Worm (Caenorhabditis elegans) whole organism, mixed stage, embryonic: ENCODE measurements around the gene T16D1.1.

Source experiments
- M03D4.4 ChIP-seq: sonication (generic microtip); optimal IDR thresholded peaks from 2 replicates; lab custom pipeline; 2017; ENCODE audit warnings: mild to moderate bottlenecking, missing genetic modification characterization, missing compliant biosample characterization
- bed-3 ChIP-seq: fragments of 200-800 bp; sonication (Bioruptor generic); optimal IDR thresholded peaks from 3 replicates; lab custom pipeline; 2018; ENCODE audit warnings: mild to moderate bottlenecking, missing genetic modification characterization, moderate library complexity, missing compliant biosample characterization
- blmp-1 ChIP-seq: fragments of 150-350 bp; optimal IDR thresholded peaks from 2 replicates; lab custom pipeline; 2014; ENCODE audit warnings: missing biosample characterization, missing genetic modification characterization
- ceh-39 ChIP-seq: fragments of 150-350 bp; optimal IDR thresholded peaks from 2 replicates; lab custom pipeline; 2014; ENCODE audit warnings: missing biosample characterization, missing genetic modification characterization
- ceh-43 ChIP-seq: fragments of 200-800 bp; sonication (Bioruptor generic); optimal IDR thresholded peaks from 2 replicates; lab custom pipeline; 2018; ENCODE audit warnings: mild to moderate bottlenecking, missing genetic modification characterization, moderate library complexity, missing compliant biosample characterization
- ceh-83 ChIP-seq: fragments of 200-800 bp; sonication (Bioruptor generic); optimal IDR thresholded peaks from 2 replicates; lab custom pipeline; 2018; ENCODE audit warnings: mild to moderate bottlenecking, missing genetic modification characterization, missing compliant biosample characterization
- ces-1 ChIP-seq: fragments of 150-350 bp; optimal IDR thresholded peaks from 2 replicates; lab custom pipeline; 2014; ENCODE audit warnings: missing biosample characterization, missing genetic modification reagents, missing genetic modification characterization
- cnd-1 ChIP-seq: fragments of 200-800 bp; sonication (Bioruptor generic); optimal IDR thresholded peaks from 2 replicates; lab custom pipeline; 2018; ENCODE audit warnings: mild to moderate bottlenecking, missing genetic modification characterization, missing compliant biosample characterization
- drap-1 ChIP-seq: fragments of 200-800 bp; sonication (Bioruptor generic); optimal IDR thresholded peaks from 3 replicates; lab custom pipeline; 2018; ENCODE audit warnings: mild to moderate bottlenecking, missing genetic modification characterization, missing compliant biosample characterization
- elt-1 ChIP-seq: sonication (generic microtip); optimal IDR thresholded peaks from 2 replicates; lab custom pipeline; 2017; ENCODE audit warnings: missing genetic modification characterization, mild to moderate bottlenecking, missing compliant biosample characterization, antibody characterized with exemption, moderate library complexity, borderline replicate concordance; ENCODE audit not compliant: insufficient read depth
- elt-3 ChIP-seq: fragments of 150-350 bp; optimal IDR thresholded peaks from 2 replicates; lab custom pipeline; 2014; ENCODE audit warnings: missing biosample characterization, missing genetic modification characterization
- flh-1 ChIP-seq: fragments of 200-800 bp; sonication (Bioruptor generic); optimal IDR thresholded peaks from 2 replicates; lab custom pipeline; 2018; ENCODE audit warnings: mild to moderate bottlenecking, missing genetic modification characterization, moderate library complexity, missing compliant biosample characterization
- ham-2 ChIP-seq: fragments of 200-800 bp; sonication (Bioruptor generic); optimal IDR thresholded peaks from 2 replicates; lab custom pipeline; 2018; ENCODE audit warnings: mild to moderate bottlenecking, missing genetic modification characterization, missing compliant biosample characterization
- hlh-1 ChIP-seq: fragments of 150-350 bp; optimal IDR thresholded peaks from 2 replicates; lab custom pipeline; 2014; ENCODE audit warnings: missing biosample characterization, missing genetic modification reagents, missing genetic modification characterization
- lin-13 ChIP-seq: fragments of 150-350 bp; optimal IDR thresholded peaks from 2 replicates; lab custom pipeline; 2014; ENCODE audit warnings: missing biosample characterization, missing genetic modification characterization
- lin-32 ChIP-seq: fragments of 200-800 bp; sonication (Bioruptor generic); optimal IDR thresholded peaks from 2 replicates; lab custom pipeline; 2018; ENCODE audit warnings: mild to moderate bottlenecking, missing genetic modification characterization, missing compliant biosample characterization
- mab-5 ChIP-seq: fragments of 150-350 bp; optimal IDR thresholded peaks from 2 replicates; lab custom pipeline; 2014; ENCODE audit warnings: missing biosample characterization, missing genetic modification characterization
- mep-1 ChIP-seq: fragments of 150-350 bp; optimal IDR thresholded peaks from 2 replicates; lab custom pipeline; 2017; ENCODE audit warnings: missing biosample characterization, missing genetic modification reagents, missing genetic modification characterization, inconsistent platforms
- mls-2 ChIP-seq: sonication (generic microtip); optimal IDR thresholded peaks from 2 replicates; lab custom pipeline; 2016; ENCODE audit warnings: mild to moderate bottlenecking, missing genetic modification characterization, moderate library complexity, missing compliant biosample characterization
- nhr-12 ChIP-seq: fragments of 150-350 bp; optimal IDR thresholded peaks from 2 replicates; lab custom pipeline; 2014; ENCODE audit warnings: missing biosample characterization, missing genetic modification characterization
- nhr-2 ChIP-seq: fragments of 150-350 bp; optimal IDR thresholded peaks from 2 replicates; lab custom pipeline; 2014; ENCODE audit warnings: missing biosample characterization, missing genetic modification characterization
- nhr-237 ChIP-seq: fragments of 150-350 bp; optimal IDR thresholded peaks from 2 replicates; lab custom pipeline; 2014; ENCODE audit warnings: missing biosample characterization, missing genetic modification characterization
- nhr-28 ChIP-seq: fragments of 150-350 bp; optimal IDR thresholded peaks from 2 replicates; lab custom pipeline; 2014; ENCODE audit warnings: missing biosample characterization, missing genetic modification characterization
- nhr-76 ChIP-seq: sonication (generic microtip); optimal IDR thresholded peaks from 2 replicates; lab custom pipeline; 2017; ENCODE audit warnings: missing biosample characterization, missing genetic modification characterization
- sem-2 ChIP-seq: fragments of 200-800 bp; sonication (Bioruptor generic); optimal IDR thresholded peaks from 2 replicates; lab custom pipeline; 2018; ENCODE audit warnings: mild to moderate bottlenecking, missing genetic modification characterization, missing compliant biosample characterization
- snpc-4 ChIP-seq: fragments of 150-350 bp; optimal IDR thresholded peaks from 2 replicates; lab custom pipeline; 2014; ENCODE audit warnings: missing biosample characterization, missing genetic modification characterization
- sptf-1 ChIP-seq: sonication (generic microtip); optimal IDR thresholded peaks from 2 replicates; lab custom pipeline; 2017; ENCODE audit warnings: mild to moderate bottlenecking, missing genetic modification characterization, moderate library complexity, missing compliant biosample characterization
- unc-120 ChIP-seq: sonication (generic microtip); optimal IDR thresholded peaks from 2 replicates; lab custom pipeline; 2017; ENCODE audit warnings: missing genetic modification characterization, missing compliant biosample characterization; ENCODE audit not compliant: poor library complexity, severe bottlenecking
- unc-39 ChIP-seq: fragments of 150-350 bp; optimal IDR thresholded peaks from 2 replicates; lab custom pipeline; 2014; ENCODE audit warnings: missing biosample characterization, missing genetic modification characterization
- unc-62 ChIP-seq: fragments of 150-350 bp; optimal IDR thresholded peaks from 2 replicates; lab custom pipeline; 2014; ENCODE audit warnings: missing biosample characterization, missing genetic modification reagents, missing genetic modification characterization
- zip-8 ChIP-seq: fragments of 150-350 bp; optimal IDR thresholded peaks from 2 replicates; lab custom pipeline; 2014; ENCODE audit warnings: missing biosample characterization, missing genetic modification characterization
- ztf-11 ChIP-seq: fragments of 150-350 bp; optimal IDR thresholded peaks from 2 replicates; lab custom pipeline; 2014; ENCODE audit warnings: missing biosample characterization, missing genetic modification characterization

Gene T16D1.1

DNA sequence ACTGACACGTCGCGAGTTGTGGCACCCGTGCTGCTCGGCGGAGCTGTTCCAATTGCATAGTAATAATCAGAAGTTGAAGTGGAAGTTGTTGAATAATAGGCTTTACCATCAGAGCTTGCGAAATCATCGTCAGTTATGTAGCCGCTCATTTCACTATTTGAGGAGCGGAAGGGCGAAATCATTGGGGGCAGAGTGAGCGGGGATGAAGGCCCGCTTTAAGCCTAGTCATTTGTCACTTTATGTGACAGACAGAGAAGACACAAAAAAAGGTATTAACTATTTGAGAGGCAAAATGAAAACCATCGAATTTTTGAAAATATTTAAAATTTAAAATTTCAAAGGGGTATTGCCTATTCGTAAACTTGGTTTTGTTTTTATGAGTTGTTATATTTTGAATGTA is 23.1 kb downstream of the T16D1.1 start:
- TF ChIP-seq elt-1 (no peak), zip-8 (tag; lab: Kevin White, UChicago) (no peak), mls-2 (tag; lab: Kevin White, UChicago) (no peak), flh-1 (GFP tag; lab: Kevin White, UChicago) (no peak), ceh-39 (no peak), ces-1 (no peak), M03D4.4 (tag; lab: Kevin White, UChicago) (no peak), snpc-4 (no peak), nhr-12 (no peak), unc-120 (no peak), mab-5 (tag; lab: Kevin White, UChicago) (no peak), elt-3 (tag; lab: Kevin White, UChicago) (no peak)

DNA sequence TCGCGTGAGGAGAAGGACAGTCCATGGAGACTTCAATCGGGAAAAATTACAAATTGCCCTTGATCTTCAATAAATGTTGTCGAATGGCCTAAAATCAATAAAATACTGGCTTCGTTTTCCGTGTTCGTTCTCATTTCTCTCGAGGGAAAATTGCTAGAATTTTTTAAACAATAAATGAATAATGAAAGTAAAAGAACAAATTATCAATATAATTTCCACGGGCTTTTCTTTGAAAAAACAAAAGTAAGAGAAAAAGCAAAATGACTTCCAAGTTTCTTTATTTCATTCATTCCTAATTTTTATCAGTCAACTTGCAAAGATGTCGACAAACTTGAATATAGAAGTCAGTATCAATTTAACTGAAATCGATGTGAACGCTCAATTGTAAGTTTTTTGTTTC is 28.8 kb downstream of the T16D1.1 start, which contains the start of gene C34F11.1:
C34F11.1 (plus strand) TSS at position 301 of the 400 bp plus-strand sequence.
- TF ChIP-seq unc-120 (no peak), nhr-76 (tag; lab: Kevin White, UChicago) (no peak), ces-1 (no peak), nhr-237 (tag; lab: Kevin White, UChicago) (no peak), elt-1 (no peak), nhr-2 (tag; lab: Kevin White, UChicago) (no peak), mls-2 (tag; lab: Kevin White, UChicago) (no peak), lin-13 (no peak)
- TF ChIP-seq, all 35 proteins: peak for 0

ce11 chrII:5211970-5212369 is 29.5 kb downstream of the T16D1.1 start, which contains the start of gene C34F11.2:
TSS of gene C34F11.2 (plus strand) at chrII:5212270.
- TF ChIP-seq nhr-12 (no peak), sptf-1 (tag; lab: Kevin White, UChicago) (no peak)
- TF ChIP-seq, all 35 proteins: peak for 0

DNA sequence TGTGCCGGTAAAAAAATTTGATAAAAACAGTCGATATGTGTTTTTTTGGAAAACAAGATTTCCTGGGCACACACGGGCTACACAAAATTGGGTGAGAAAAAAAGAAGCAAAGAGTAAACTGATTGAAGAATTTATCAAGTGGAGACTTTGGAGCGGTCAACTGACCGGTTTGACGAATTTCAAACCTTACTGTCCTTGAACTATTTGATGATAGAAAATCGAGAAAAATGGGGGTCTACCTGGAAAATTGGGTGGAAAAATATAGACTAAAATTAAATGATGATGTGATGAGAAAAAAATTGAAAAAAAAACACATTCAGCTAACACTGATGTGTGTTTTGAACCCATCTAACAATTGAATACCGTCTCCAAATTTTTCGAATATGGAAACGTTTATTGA is 30.6 kb downstream of the T16D1.1 start, which contains the start of gene C34F11.8:
C34F11.8 (minus strand) TSS at position 135 of the 400 bp plus-strand sequence.
- TF ChIP-seq mls-2 (tag; lab: Kevin White, UChicago): no peak
- TF ChIP-seq bed-3 (GFP tag; lab: Kevin White, UChicago): no peak
- no peak for TF ChIP-seq mep-1 (tag; lab: Kevin White, UChicago)
- TF ChIP-seq sptf-1 (tag; lab: Kevin White, UChicago): no peak
- TF ChIP-seq sem-2 (GFP tag; lab: Kevin White, UChicago): no peak
- no peak for TF ChIP-seq hlh-1 (tag; lab: Kevin White, UChicago)
- TF ChIP-seq nhr-12: no peak
- TF ChIP-seq lin-13: no peak
- TF ChIP-seq nhr-28 (tag; lab: Kevin White, UChicago): no peak
- TF ChIP-seq unc-39 (tag; lab: Kevin White, UChicago): no peak
- no peak for TF ChIP-seq flh-1 (GFP tag; lab: Kevin White, UChicago)
- no peak for TF ChIP-seq drap-1 (GFP tag; lab: Kevin White, UChicago)
- no peak for TF ChIP-seq ceh-83 (GFP tag; lab: Kevin White, UChicago)

DNA sequence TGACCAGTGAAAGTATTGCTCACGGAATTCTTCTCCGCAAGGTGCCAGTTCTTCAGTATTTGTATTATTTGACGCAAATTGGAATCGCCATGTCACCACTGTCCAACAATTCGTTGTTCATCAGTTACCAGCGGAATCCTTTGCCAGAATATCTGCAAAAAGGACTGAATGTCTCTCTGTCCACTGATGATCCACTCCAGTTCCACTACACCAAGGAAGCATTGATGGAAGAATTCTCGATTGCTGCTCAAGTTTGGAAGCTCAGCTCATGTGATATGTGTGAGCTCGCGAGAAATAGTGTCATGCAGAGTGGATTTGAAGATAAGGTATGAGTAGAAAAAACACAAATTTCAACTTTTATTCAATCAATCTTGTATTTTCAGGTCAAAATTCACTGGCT is 32.3 kb downstream of the T16D1.1 start:
- TF ChIP-seq drap-1 (GFP tag; lab: Kevin White, UChicago) (no peak), lin-32 (GFP tag; lab: Kevin White, UChicago) (no peak), blmp-1 (no peak), elt-3 (tag; lab: Kevin White, UChicago) (no peak), nhr-76 (tag; lab: Kevin White, UChicago) (no peak), ces-1 (no peak), nhr-28 (tag; lab: Kevin White, UChicago) (no peak), ceh-39 (no peak), lin-13 (no peak), unc-120 (no peak), sptf-1 (tag; lab: Kevin White, UChicago) (no peak), M03D4.4 (tag; lab: Kevin White, UChicago) (no peak)

DNA sequence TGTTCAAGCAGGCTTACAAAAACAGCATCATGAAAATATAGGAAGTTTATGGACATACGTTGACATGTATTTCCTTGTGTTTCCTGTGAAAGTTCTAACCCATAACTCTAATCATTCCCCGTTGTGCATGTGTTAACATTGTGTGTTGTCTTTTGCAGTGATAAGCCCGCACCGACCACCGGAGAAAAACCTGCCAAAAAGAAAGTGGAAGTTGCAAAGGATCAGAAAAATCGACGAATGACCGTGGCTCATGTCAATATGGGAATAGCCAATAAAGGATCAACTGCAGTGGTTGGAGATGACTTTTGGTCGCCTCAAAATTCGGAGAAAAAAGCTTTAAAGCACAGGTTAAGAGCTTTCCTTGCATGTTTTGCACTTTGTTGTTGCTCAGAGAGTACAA is 36.2 kb downstream of the T16D1.1 start:
- TF ChIP-seq unc-62 (no peak), ces-1 (no peak), ceh-83 (GFP tag; lab: Kevin White, UChicago) (no peak), unc-39 (tag; lab: Kevin White, UChicago) (no peak), nhr-12 (no peak), ztf-11 (no peak), M03D4.4 (tag; lab: Kevin White, UChicago) (no peak), ceh-43 (no peak), cnd-1 (tag; lab: Kevin White, UChicago) (no peak), drap-1 (GFP tag; lab: Kevin White, UChicago) (no peak), mls-2 (tag; lab: Kevin White, UChicago) (no peak), mep-1 (tag; lab: Kevin White, UChicago) (no peak), ham-2 (GFP tag; lab: Kevin White, UChicago) (no peak)
- TF ChIP-seq, all 35 proteins: peak for 0
